Worm (Caenorhabditis elegans) whole organism, late embryonic: Measurements from ENCODE around the gene lips-5.

Experiments used
- K02D7.2 ChIP-seq: sonication (generic microtip); optimal IDR thresholded peaks from 2 replicates; lab custom pipeline; 2017; ENCODE audit warnings: mild to moderate bottlenecking, missing genetic modification characterization, missing compliant biosample characterization
- ceh-2 ChIP-seq: sonication (generic microtip); optimal IDR thresholded peaks from 2 replicates; lab custom pipeline; 2016; ENCODE audit warnings: missing genotype, missing genetic modification characterization, missing compliant biosample characterization
- ceh-30 ChIP-seq: fragments of 150-350 bp; optimal IDR thresholded peaks from 2 replicates; lab custom pipeline; 2014; ENCODE audit warnings: missing biosample characterization, missing genetic modification characterization
- mec-3 ChIP-seq: sonication (generic microtip); optimal IDR thresholded peaks from 2 replicates; lab custom pipeline; 2016; ENCODE audit warnings: borderline replicate concordance, missing genetic modification characterization, missing compliant biosample characterization
- pqm-1 ChIP-seq: sonication (generic microtip); optimal IDR thresholded peaks from 2 replicates; lab custom pipeline; 2016; ENCODE audit warnings: missing genetic modification characterization, missing compliant biosample characterization
- tbx-2 ChIP-seq: sonication (generic microtip); optimal IDR thresholded peaks from 2 replicates; lab custom pipeline; 2016; ENCODE audit warnings: missing genetic modification characterization, missing compliant biosample characterization

- TF ChIP-seq ceh-30 (tag; lab: Kevin White, UChicago), result no peak
- TF ChIP-seq pqm-1 (tag; lab: Kevin White, UChicago), result no peak
- TF ChIP-seq ceh-2 (tag; lab: Kevin White, UChicago), result no peak
- no peak for TF ChIP-seq mec-3 (tag; lab: Kevin White, UChicago)
- no peak for TF ChIP-seq K02D7.2
- no peak for TF ChIP-seq tbx-2 (tag; lab: Kevin White, UChicago)
Observed at ce11 chrIV:11735025-11735424, 38.5 kb downstream of the lips-5 start, which contains the start of gene K01A6.6.
